Fruit fly (Drosophila melanogaster): ENCODE measurements around the gene CG13045.

- TF ChIP-seq cic (GFP tag; optimal IDR thresholded peaks at IDR 0.05): no peak
- no peak for TF ChIP-seq toe (GFP tag; optimal IDR thresholded peaks at IDR 0.05)
These were observed 1.7 kb downstream of the CG13045 start for dm6 chr3L:16289067-16289466.
